Fruit fly (Drosophila melanogaster): ENCODE data around the gene mv.

mv gene

DNA sequence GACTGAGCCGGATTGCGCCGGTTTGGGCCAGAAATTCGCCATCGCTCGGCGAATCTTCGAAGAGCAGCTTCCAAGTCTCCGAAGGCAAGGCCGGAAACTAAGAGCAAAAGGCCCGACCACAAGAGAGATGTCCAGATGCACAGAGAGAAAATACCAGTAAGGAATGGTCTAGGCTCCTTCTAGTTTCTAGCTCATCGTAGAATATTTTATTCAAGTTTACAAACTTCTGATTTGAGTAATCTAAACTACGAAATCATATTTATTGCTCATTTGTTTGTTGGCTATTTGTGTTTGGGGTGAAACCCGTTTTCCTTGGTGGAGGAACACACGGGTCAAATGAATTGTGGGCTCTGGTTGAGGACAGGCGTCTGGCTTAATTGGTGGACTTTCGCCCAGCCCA, 26.5 kb downstream of the mv start:
- peak in 1 of 2 experiments; percentile 4 for TF ChIP-seq foxo (GFP tag; optimal IDR thresholded peaks at IDR 0.05)
- no peak for TF ChIP-seq woc (GFP tag; optimal IDR thresholded peaks at IDR 0.05)
- TF ChIP-seq HLH106 (tag; optimal IDR thresholded peaks at IDR 0.05), result peak; percentile 1
- TF ChIP-seq Abd-B (GFP tag; optimal IDR thresholded peaks at IDR 0.05), result no peak
- peak; percentile 40 for TF ChIP-seq h (GFP tag; optimal IDR thresholded peaks at IDR 0.05)
- peak; percentile 21 for TF ChIP-seq fru (GFP tag; optimal IDR thresholded peaks at IDR 0.05)

DNA sequence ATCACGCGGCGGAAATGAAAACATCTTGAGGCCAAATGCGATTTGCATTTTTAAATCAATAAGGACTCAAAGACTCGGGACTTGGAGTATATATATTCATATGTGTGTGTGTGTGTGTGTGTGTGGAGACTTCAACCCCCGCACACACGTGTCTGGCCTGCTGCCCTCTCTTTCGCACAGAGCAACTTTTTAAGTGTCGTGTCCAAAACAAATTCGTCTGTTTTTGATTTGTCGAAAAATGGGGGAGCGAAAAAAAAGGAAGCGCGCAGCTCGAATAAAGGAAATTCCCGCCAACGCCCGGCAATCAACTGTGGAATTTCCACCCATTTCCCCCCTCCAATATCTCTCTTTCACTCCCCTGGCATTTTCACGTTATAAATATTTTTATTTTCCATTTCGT, 35.0 kb downstream of the mv start:
- TF ChIP-seq lola (GFP tag; optimal IDR thresholded peaks at IDR 0.05) (no peak), HLH106 (tag; optimal IDR thresholded peaks at IDR 0.05) (no peak), h (GFP tag; optimal IDR thresholded peaks at IDR 0.05) (no peak), GATAd (GFP tag; optimal IDR thresholded peaks at IDR 0.05) (no peak), pan (optimal IDR thresholded peaks at IDR 0.05) (no peak), rgr (GFP tag; optimal IDR thresholded peaks at IDR 0.05) (no peak), jim (GFP tag; optimal IDR thresholded peaks at IDR 0.05) (no peak), Hr83 (GFP tag; optimal IDR thresholded peaks at IDR 0.05; ENCODE audit: poor library complexity, severe bottlenecking) (no peak)

DNA sequence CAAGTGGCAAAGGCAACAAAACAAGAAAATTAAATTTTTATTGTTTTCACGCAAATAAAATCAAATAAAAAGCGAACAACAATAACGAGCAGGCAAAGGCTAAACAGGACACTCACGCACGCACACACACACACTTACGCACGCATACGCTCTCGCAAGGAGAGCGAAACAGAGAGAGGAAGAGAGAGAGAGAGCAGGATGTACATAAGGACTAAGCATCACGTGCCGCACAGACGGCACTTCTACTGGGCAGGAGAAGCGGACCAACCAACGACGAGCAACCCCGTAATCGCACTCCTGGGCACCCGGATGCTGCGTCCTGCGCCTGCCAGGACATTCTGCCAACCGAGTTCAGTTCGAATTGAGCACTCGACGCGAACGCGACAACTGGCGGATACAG, 43.0 kb downstream of the mv start, which contains the start of gene Dbx:
TSS of gene Dbx (plus strand) at position 365 of the 400 bp plus-strand sequence.
- TF ChIP-seq foxo (GFP tag; optimal IDR thresholded peaks at IDR 0.05), result no peak
- TF ChIP-seq brk (GFP tag; optimal IDR thresholded peaks at IDR 0.05), result no peak
- no peak for TF ChIP-seq Hr83 (GFP tag; optimal IDR thresholded peaks at IDR 0.05; ENCODE audit: poor library complexity, severe bottlenecking)
- no peak for TF ChIP-seq Rel (GFP tag; optimal IDR thresholded peaks at IDR 0.05)
- no peak for TF ChIP-seq Rel (tag; optimal IDR thresholded peaks at IDR 0.05)

DNA sequence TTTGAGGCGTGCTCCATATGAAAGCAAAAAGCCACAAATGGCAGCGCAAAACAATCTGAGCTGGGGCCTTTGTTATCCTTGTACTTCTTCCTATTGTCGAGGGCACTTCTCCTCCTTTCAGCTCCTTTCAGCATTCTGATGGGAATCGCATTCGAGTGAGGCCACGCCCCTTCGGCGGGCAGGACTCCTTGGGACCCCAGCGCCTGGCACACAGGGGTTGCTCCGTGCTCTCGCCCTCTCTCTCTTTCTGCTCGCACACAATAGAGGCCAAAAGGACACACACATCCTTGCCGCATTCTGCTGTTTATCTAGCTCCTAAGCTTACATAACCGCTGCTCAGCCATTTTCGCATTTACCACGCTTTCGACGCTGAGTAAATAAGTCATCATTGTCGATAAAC, 43.9 kb downstream of the mv start:
- TF ChIP-seq Vsx2 (GFP tag; optimal IDR thresholded peaks at IDR 0.05; ENCODE audit: partially characterized antibody) (no peak), Rel (GFP tag; optimal IDR thresholded peaks at IDR 0.05) (no peak), Rel (tag; optimal IDR thresholded peaks at IDR 0.05) (no peak), woc (GFP tag; optimal IDR thresholded peaks at IDR 0.05) (no peak), N (GFP tag; optimal IDR thresholded peaks at IDR 0.05) (no peak), psq (GFP tag; optimal IDR thresholded peaks at IDR 0.05) (no peak), Sp1 (GFP tag; optimal IDR thresholded peaks at IDR 0.05) (no peak), Myc (optimal IDR thresholded peaks at IDR 0.05) (no peak), Hr78 (GFP tag; optimal IDR thresholded peaks at IDR 0.05) (no peak), Mio (GFP tag; optimal IDR thresholded peaks at IDR 0.05) (no peak), Dif (GFP tag; optimal IDR thresholded peaks at IDR 0.05; ENCODE audit: partially characterized antibody) (no peak), rgr (GFP tag; optimal IDR thresholded peaks at IDR 0.05) (no peak), brk (GFP tag; optimal IDR thresholded peaks at IDR 0.05) (no peak), GATAd (GFP tag; optimal IDR thresholded peaks at IDR 0.05) (no peak), CrebA (GFP tag; optimal IDR thresholded peaks at IDR 0.05; ENCODE audit: borderline replicate concordance) (no peak), sage (GFP tag; optimal IDR thresholded peaks at IDR 0.05) (no peak), fru (GFP tag; optimal IDR thresholded peaks at IDR 0.05) (no peak), CG32264 (GFP tag; optimal IDR thresholded peaks at IDR 0.05) (no peak)

DNA sequence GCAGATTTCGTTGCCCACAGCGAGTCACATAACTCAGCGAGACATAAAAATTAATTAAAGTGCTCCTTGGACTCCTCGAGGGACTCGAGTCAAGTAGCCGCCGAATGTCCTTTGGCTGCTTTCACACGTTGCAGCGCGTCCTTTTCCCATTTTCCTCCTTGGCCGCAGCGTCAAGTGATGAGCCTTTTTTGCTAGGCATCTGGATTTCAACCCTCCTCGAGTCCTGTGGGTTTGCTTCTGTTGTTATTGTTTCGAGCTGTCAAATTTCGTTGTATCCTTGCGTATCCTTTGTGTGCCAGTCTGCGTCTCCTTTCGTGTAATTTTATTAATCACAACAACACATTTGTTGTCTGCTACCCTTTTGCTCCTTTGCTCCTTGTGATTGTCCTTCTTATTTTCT, 47.4 kb downstream of the mv start:
- TF ChIP-seq sv (GFP tag; optimal IDR thresholded peaks at IDR 0.05) (no peak), Jra (GFP tag; optimal IDR thresholded peaks at IDR 0.05) (no peak), CG9705 (GFP tag; optimal IDR thresholded peaks at IDR 0.05) (no peak), Dif (GFP tag; optimal IDR thresholded peaks at IDR 0.05; ENCODE audit: partially characterized antibody) (no peak), woc (GFP tag; optimal IDR thresholded peaks at IDR 0.05) (no peak), HLH106 (tag; optimal IDR thresholded peaks at IDR 0.05) (no peak), Abd-B (GFP tag; optimal IDR thresholded peaks at IDR 0.05) (no peak), Hr78 (GFP tag; optimal IDR thresholded peaks at IDR 0.05) (no peak), GATAd (GFP tag; optimal IDR thresholded peaks at IDR 0.05) (no peak), Vsx2 (GFP tag; optimal IDR thresholded peaks at IDR 0.05; ENCODE audit: partially characterized antibody) (no peak), N (GFP tag; optimal IDR thresholded peaks at IDR 0.05) (no peak), h (GFP tag; optimal IDR thresholded peaks at IDR 0.05) (no peak), Hnf4 (GFP tag; optimal IDR thresholded peaks at IDR 0.05) (no peak)

DNA sequence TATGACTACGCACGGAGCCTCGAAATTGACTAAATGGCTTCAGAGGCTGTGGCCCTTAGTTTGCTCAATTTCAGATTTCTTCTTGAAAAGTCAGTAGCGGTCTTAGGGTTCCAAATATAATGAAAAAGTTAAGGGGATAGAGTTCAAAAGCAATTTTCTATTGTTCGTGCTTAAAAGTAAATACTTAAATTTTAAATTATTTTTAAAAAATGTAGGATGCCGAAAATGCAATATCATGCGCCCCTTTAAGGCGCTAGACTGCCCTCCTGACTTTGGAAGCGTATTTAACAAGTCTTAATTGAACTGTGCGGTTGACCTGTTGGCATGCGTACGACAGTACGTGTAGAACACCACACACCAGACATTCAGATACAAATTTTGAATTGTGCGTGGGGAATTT, 49.3 kb downstream of the mv start:
- TF ChIP-seq Hr83 (GFP tag; optimal IDR thresholded peaks at IDR 0.05; ENCODE audit: poor library complexity, severe bottlenecking), result no peak
- TF ChIP-seq ey (GFP tag; optimal IDR thresholded peaks at IDR 0.05), result no peak
- TF ChIP-seq dsf (GFP tag; optimal IDR thresholded peaks at IDR 0.05; ENCODE audit: borderline replicate concordance), result no peak
- no peak for TF ChIP-seq sage (GFP tag; optimal IDR thresholded peaks at IDR 0.05)
- no peak for TF ChIP-seq Dif (GFP tag; optimal IDR thresholded peaks at IDR 0.05; ENCODE audit: partially characterized antibody)
- no peak for TF ChIP-seq dl (GFP tag; optimal IDR thresholded peaks at IDR 0.05; ENCODE audit: insufficient read depth in 1 of 2, partially characterized antibody in 2 of 2)
- no peak for TF ChIP-seq Jra (GFP tag; optimal IDR thresholded peaks at IDR 0.05)
- no peak for TF ChIP-seq GATAd (GFP tag; optimal IDR thresholded peaks at IDR 0.05)

Data from whole organism, wandering third instar larva.